Worm (Caenorhabditis elegans) whole organism, early embryonic: ENCODE results near the gene arr-1.

Source experiments
- flt-1 ChIP-seq: fragments of 200-800 bp; sonication (Bioruptor generic); IDR thresholded peaks from 2 replicates; pipeline ENCODE4 v1.3.6; 2022; ENCODE audit warnings: missing genetic modification characterization, missing compliant biosample characterization
- hnd-1 ChIP-seq: sonication (generic microtip); optimal IDR thresholded peaks from 2 replicates; lab custom pipeline; 2016; ENCODE audit warnings: missing genetic modification characterization, missing compliant biosample characterization
- scrt-1 ChIP-seq: fragments of 200-800 bp; sonication (Bioruptor generic); IDR thresholded peaks from 2 replicates; pipeline ENCODE4 v1.3.6; 2022; ENCODE audit warnings: missing genetic modification characterization, missing compliant biosample characterization
- tbx-37 ChIP-seq: fragments of 200-800 bp; sonication (Bioruptor generic); conservative IDR thresholded peaks from 2 replicates; pipeline ENCODE4 v1.3.6; 2022; ENCODE audit warnings: missing genetic modification reagents, missing genetic modification characterization, missing compliant biosample characterization

- TF ChIP-seq hnd-1 (tag; lab: Kevin White, UChicago) (no peak), tbx-37 (GFP tag; lab: Robert Waterston, UW) (no peak), scrt-1 (no peak), flt-1 (GFP tag; lab: Robert Waterston, UW) (no peak)
Measured at ce11 chrX:952557-953083, 2.0 kb downstream of the arr-1 start.
